Worm (Caenorhabditis elegans): Measurements from ENCODE around the gene F23D12.4.
A peak's percentile ranks its signal among the peaks of the same experiment; 100 is the strongest.

Gene F23D12.4

ce11 chrX:14495075-14495474 is 50.3 kb downstream of the F23D12.4 start:
- TF ChIP-seq lin-14 (GFP tag; optimal IDR thresholded peaks at IDR 0.05) (peak; percentile 73), mef-2 (tag; optimal IDR thresholded peaks at IDR 0.05) (no peak), aly-2 (tag; optimal IDR thresholded peaks at IDR 0.05) (no peak), snu-23 (GFP tag; optimal IDR thresholded peaks at IDR 0.05) (no peak), nhr-28 (tag; optimal IDR thresholded peaks at IDR 0.05) (no peak), pag-3 (tag; optimal IDR thresholded peaks at IDR 0.05; ENCODE audit: borderline replicate concordance, insufficient read depth) (no peak), lsy-2 (tag; optimal IDR thresholded peaks at IDR 0.05) (no peak), rnt-1 (tag; optimal IDR thresholded peaks at IDR 0.05) (peak; percentile 16)

ce11 chrX:14495785-14496184 is 51.0 kb downstream of the F23D12.4 start, which contains the start of gene ztf-14:
ztf-14 (plus strand) TSS chrX:14496085.
- TF ChIP-seq fkh-10 (GFP tag; optimal IDR thresholded peaks at IDR 0.05): no peak
- no peak for TF ChIP-seq efl-1 (optimal IDR thresholded peaks at IDR 0.05)
- TF ChIP-seq efl-1 (GFP tag; optimal IDR thresholded peaks at IDR 0.05 in 1 of 2): peak in 1 of 2 experiments; percentile 15
